Worm (Caenorhabditis elegans) whole organism, midembryonic: ENCODE measurements around the gene gex-4.

Experiments used
- flt-1 ChIP-seq: fragments of 200-800 bp; sonication (Bioruptor generic); IDR thresholded peaks from 2 replicates; pipeline ENCODE4 v1.3.6; 2022; ENCODE audit warnings: missing genetic modification characterization, missing compliant biosample characterization
- tab-1 ChIP-seq: fragments of 200-800 bp; sonication (Bioruptor generic); IDR thresholded peaks from 2 replicates; pipeline ENCODE4 v1.3.6; 2022; ENCODE audit warnings: missing genetic modification characterization, missing compliant biosample characterization

DNA sequence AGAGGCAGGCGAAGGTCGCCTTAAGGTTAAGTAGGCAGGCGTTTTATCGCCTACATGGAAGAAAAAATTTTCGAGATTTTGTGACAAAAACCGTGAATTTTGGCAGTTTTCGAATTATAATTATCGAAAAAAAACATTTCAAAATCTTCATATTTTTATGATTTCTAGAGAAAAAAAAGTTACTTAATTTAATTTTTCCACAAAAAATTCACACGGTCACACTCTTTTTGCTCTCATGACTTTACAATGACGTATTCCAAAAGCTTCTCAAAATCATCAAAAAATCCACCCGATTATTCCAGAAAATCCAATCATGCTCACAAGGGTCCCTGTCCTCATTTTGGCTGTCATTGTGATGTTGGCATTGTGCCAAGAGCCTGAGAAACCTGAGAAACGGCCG, 32.3 kb downstream of the gex-4 start, which contains the start of gene lury-1:
- TF ChIP-seq tab-1 (GFP tag; lab: Robert Waterston, UW) (no peak), flt-1 (GFP tag; lab: Robert Waterston, UW) (no peak)
